Fruit fly (Drosophila melanogaster): Measurements from ENCODE around the gene Cyp4d1.

Gene Cyp4d1

DNA sequence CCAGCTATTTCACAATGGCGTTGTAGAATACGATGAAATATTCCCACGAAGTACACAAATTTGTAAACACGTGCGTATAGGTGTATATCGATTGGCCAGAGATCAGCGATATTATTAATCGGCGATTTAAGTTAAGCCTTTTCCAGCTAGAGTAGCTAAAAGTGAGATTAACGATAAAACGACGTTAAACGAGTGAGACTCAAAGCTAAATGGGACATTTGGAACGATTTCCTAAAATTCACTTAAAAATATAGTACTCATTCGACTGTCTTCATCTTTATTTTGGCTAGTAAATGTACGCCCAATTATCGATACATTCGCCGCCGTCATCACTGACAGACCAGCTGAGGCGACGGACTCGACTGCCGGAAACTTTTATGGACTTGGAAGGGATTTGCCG lies 22.6 kb upstream of the Cyp4d1 start, which contains the start of the genes Nmd3 and CG17776 (continued):
- no peak for TF ChIP-seq achi (GFP tag; optimal IDR thresholded peaks at IDR 0.05)
- no peak for TF ChIP-seq CG6854 (GFP tag; optimal IDR thresholded peaks at IDR 0.05)
- no peak for TF ChIP-seq dac (GFP tag; optimal IDR thresholded peaks at IDR 0.05)
- no peak for TF ChIP-seq fd85E (GFP tag; optimal IDR thresholded peaks at IDR 0.05)
- TF ChIP-seq pdm3 (GFP tag; optimal IDR thresholded peaks at IDR 0.05): no peak
- TF ChIP-seq esn (GFP tag; optimal IDR thresholded peaks at IDR 0.05): peak; percentile 1
- no peak for TF ChIP-seq Sox102F (GFP tag; optimal IDR thresholded peaks at IDR 0.05)
- no peak for TF ChIP-seq Hr38 (GFP tag; optimal IDR thresholded peaks at IDR 0.05)
- TF ChIP-seq CG8319 (GFP tag; optimal IDR thresholded peaks at IDR 0.05): no peak
- no peak for TF ChIP-seq net (GFP tag; optimal IDR thresholded peaks at IDR 0.05)
- no peak for TF ChIP-seq Eip75B (GFP tag; optimal IDR thresholded peaks at IDR 0.05)
- no peak for TF ChIP-seq Ets21C (GFP tag; optimal IDR thresholded peaks at IDR 0.05)
- TF ChIP-seq Gug (GFP tag; IDR thresholded peaks at IDR 0.05): no peak
- TF ChIP-seq CG6792 (GFP tag; optimal IDR thresholded peaks at IDR 0.05): no peak
- no peak for TF ChIP-seq CG32006 (GFP tag; optimal IDR thresholded peaks at IDR 0.05)
- TF ChIP-seq CG7368 (GFP tag; optimal IDR thresholded peaks at IDR 0.05): no peak
- no peak for TF ChIP-seq CG10669 (GFP tag; optimal IDR thresholded peaks at IDR 0.05)

DNA sequence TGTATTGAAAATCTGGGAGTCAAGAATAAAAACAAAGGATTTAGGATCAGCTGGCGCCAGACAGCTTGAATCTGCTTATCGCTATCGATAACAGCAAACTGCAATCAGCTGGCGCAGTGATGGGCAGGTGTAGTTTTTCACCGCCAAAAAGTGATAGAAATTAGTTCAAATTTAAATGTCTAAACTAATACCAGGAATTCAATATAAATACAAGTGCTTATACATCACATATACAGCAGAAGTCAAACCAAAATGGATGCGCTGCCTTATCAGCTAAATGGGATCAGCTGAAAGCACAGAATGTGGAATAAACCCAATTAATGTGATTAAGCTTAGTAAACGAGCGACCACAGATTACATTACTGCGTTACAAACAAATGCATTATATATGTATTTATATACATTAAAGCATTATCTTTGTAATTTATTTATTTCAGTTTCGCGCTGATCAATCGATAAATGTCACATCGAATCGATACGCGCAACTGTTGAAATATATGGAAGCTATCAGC lies 18.8 kb upstream of the Cyp4d1 start, which contains the start of gene pn:
Gene pn, plus strand, starts transcription at position 462 of the 512 bp plus-strand sequence.
- TF ChIP-seq CG3032 (tag; optimal IDR thresholded peaks at IDR 0.05) (peak; percentile 2), CG8632 (GFP tag; optimal IDR thresholded peaks at IDR 0.05) (no peak), svp (GFP tag) (peak; percentile 78), esn (GFP tag; optimal IDR thresholded peaks at IDR 0.05) (peak; percentile 9)

DNA sequence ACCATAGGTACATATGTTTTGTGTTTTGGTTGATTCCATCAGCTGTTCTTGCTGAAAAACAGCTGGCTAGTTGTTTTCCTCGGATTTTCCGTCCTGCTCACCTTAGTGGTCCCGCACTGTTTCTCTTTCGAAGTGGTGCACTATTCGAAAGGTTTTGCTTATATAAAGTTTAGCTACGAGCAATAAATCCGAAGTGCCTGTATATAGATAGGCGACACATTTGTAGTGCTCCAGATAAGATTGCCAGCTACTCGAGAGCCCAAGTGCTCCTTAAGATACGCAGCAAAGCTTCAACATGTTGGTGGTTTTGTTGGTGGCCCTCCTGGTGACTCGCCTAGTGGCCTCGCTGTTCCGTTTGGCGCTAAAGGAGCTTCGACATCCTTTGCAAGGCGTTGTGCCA lies 16.8 kb upstream of the Cyp4d1 start, which contains the start of gene Cyp4ae1:
Gene Cyp4ae1, plus strand, starts transcription at position 206 of the 400 bp plus-strand sequence.
- TF ChIP-seq CG6276 (GFP tag; optimal IDR thresholded peaks at IDR 0.05) (no peak), achi (GFP tag; optimal IDR thresholded peaks at IDR 0.05) (no peak), CG31627 (GFP tag; optimal IDR thresholded peaks at IDR 0.05) (no peak), CG3919 (GFP tag; optimal IDR thresholded peaks at IDR 0.05) (no peak), CG7368 (GFP tag; optimal IDR thresholded peaks at IDR 0.05) (no peak), svp (GFP tag) (no peak), CG4318 (GFP tag; optimal IDR thresholded peaks at IDR 0.05) (no peak), CG8319 (GFP tag; optimal IDR thresholded peaks at IDR 0.05) (no peak), net (GFP tag; optimal IDR thresholded peaks at IDR 0.05) (no peak), CG32006 (GFP tag; optimal IDR thresholded peaks at IDR 0.05) (no peak), lz (GFP tag; optimal IDR thresholded peaks at IDR 0.05) (no peak), CG16779 (tag; optimal IDR thresholded peaks at IDR 0.05) (no peak), CG10631 (GFP tag; optimal IDR thresholded peaks at IDR 0.05) (no peak), Hr4 (GFP tag; optimal IDR thresholded peaks at IDR 0.05) (no peak), fd85E (GFP tag; optimal IDR thresholded peaks at IDR 0.05) (no peak), CG11294 (GFP tag; IDR thresholded peaks at IDR 0.05) (no peak), CG11762 (GFP tag; optimal IDR thresholded peaks at IDR 0.05; ENCODE audit: insufficient read depth) (no peak)

DNA sequence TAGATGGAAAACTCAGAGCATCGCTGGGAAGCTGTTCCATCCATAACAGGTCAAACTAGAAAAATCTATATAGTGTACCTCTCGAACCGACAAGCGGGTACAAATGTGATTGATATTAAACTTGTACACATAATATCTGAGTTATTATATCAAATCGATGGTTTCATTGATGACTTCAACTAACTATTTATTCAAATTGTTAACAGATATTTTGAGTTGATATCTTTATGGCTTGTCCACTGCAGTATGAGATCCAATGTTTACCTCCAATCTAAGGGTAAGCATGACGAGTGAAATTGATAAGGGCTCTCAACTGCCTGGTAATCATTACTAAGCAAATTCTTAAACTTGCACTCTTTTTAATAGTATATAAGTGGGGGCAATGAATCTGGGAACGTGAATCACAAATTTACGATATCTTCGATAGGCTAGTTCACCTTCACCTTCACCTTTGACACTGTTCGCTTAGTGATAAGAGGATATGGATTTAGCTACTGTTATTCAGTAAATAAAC lies 14.0 kb upstream of the Cyp4d1 start, which contains the start of gene Cyp4d2:
Gene Cyp4d2, plus strand, starts transcription at position 51 of the 514 bp plus-strand sequence.
- peak; percentile 30 for TF ChIP-seq fkh (GFP tag; optimal IDR thresholded peaks at IDR 0.05)
- no peak for TF ChIP-seq CG6792 (GFP tag; optimal IDR thresholded peaks at IDR 0.05)

DNA sequence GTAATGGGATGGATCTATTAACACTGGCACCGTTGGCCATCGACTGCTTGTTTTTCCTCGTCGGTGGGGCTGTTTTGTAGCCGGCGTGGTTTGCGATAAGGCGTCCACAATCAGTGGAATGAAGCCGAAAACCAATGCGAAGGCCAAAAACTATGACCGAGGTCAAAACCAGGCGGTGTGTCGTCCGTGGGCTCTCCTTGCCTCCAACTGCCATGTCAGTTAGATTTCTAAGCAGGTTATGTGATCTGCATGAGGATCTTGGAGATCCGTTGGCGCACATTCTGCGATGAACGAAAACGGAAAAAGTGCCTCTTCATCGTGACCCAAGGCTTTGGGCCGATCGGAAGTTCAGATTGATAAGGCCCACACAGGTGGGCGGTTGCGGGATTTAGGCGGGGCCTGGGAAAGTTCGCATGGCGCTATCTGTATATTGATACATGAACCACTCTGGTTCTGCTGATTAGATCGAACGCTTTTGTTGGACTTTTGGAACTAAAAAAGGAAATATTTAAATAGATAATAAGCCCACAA lies 13.3 kb upstream of the Cyp4d1 start, which contains the start of gene Cyp4d14:
Gene Cyp4d14, minus strand, starts transcription at position 51 of the 531 bp plus-strand sequence.
- TF ChIP-seq svp (GFP tag) (peak; percentile 84), Hr4 (GFP tag; optimal IDR thresholded peaks at IDR 0.05) (no peak)
